Fruit fly (Drosophila melanogaster) whole organism, embryonic: ENCODE measurements around the gene CG15643.

Source experiments
- CG6854 ChIP-seq: fragments of 200-800 bp; sonication (Bioruptor generic); optimal IDR thresholded peaks from 3 replicates; lab custom pipeline; 2017; ENCODE audit warnings: missing biosample characterization, mild to moderate bottlenecking, missing genetic modification characterization
- D19A ChIP-seq: fragments of 200-800 bp; optimal IDR thresholded peaks from 3 replicates; lab custom pipeline; 2019; ENCODE audit warnings: missing biosample characterization, mild to moderate bottlenecking, missing genetic modification characterization, moderate library complexity
- HLH54F ChIP-seq: fragments of 200-800 bp; sonication (Bioruptor generic); optimal IDR thresholded peaks from 3 replicates; lab custom pipeline; 2016; ENCODE audit warnings: missing biosample characterization, missing genetic modification characterization
- Meics ChIP-seq: fragments of 200-800 bp; sonication (Bioruptor generic); optimal IDR thresholded peaks from 2 replicates; lab custom pipeline; 2017; ENCODE audit warnings: missing biosample characterization, mild to moderate bottlenecking, missing genetic modification characterization
- Nf-YC ChIP-seq: fragments of 200-800 bp; optimal IDR thresholded peaks from 3 replicates; lab custom pipeline; 2019; ENCODE audit warnings: missing biosample characterization, mild to moderate bottlenecking, missing genetic modification characterization, moderate library complexity
- chif ChIP-seq, 2 experiments: fragments of 200-800 bp; sonication (Bioruptor generic); optimal IDR thresholded peaks; 3 replicates each; lab custom pipeline; 2016; ENCODE audit warnings: missing biosample characterization in 2 of 2, missing genetic modification characterization in 2 of 2
- lola ChIP-seq, 3 experiments: fragments of >200 bp in 2 of 3; fragments of 200-800 bp in 1 of 3; sonication (Bioruptor generic) in 1 of 3; optimal IDR thresholded peaks; 2 replicates each; lab custom pipeline; 2017 to 2019; ENCODE audit warnings: missing biosample characterization in 3 of 3, missing genetic modification characterization in 3 of 3, mild to moderate bottlenecking in 1 of 3, moderate library complexity in 1 of 3
- ro ChIP-seq: fragments of 200-800 bp; sonication (Bioruptor generic); IDR thresholded peaks from 2 replicates; pipeline ENCODE4 v1.3.6; 2022; ENCODE audit warnings: missing biosample characterization, missing genetic modification characterization

DNA sequence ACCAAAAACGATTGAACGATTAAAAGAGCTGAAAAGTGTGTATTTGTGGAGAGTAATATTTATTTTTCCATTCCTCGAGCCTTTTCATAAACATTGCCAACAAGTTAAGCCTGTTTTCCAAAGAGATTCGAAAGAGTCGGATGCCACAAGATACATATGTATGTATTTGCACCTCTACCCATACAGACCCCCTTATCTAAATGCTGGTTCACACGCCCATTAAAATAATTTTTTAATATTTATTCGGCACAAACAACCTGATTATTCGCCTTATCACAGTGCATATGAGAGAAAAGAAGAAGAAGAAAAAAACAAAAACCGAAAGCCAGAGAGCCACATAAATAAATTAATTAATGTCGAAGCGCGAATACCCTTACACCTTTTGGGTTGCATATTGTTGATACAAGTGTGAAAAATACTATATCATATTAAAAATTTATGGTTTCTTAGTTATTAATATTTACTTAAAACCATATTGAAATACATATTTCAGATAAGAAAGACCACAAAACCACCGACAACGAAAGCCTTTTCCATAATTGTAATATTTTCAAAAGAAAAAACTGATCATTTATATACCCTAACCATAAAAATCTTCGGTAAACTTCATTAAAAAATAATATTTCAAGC, 3.5 kb downstream of the CG15643 start:
- TF ChIP-seq HLH54F (GFP tag; lab: Kevin White, UChicago): no peak
- TF ChIP-seq Nf-YC (tag; lab: Kevin White, UChicago): no peak
- no peak for TF ChIP-seq lola (GFP tag; optimal IDR thresholded peaks at IDR 0.05; lab: Kevin White, UChicago)
- no peak for TF ChIP-seq ro (GFP tag; lab: Robert Waterston, UW)
- peak; percentile 94 for TF ChIP-seq D19A (tag; lab: Kevin White, UChicago)
- no peak for TF ChIP-seq chif (GFP tag; optimal IDR thresholded peaks at IDR 0.05; lab: Kevin White, UChicago)
- no peak for TF ChIP-seq CG6854 (GFP tag; lab: Kevin White, UChicago)
- no peak for TF ChIP-seq Meics (GFP tag; lab: Kevin White, UChicago)
